Worm (Caenorhabditis elegans): ENCODE results near the gene C46F11.4.

ce11 chrIII:3620652-3621051 lies 43.5 kb downstream of the C46F11.4 start:
- TF ChIP-seq W03F9.2 (tag; optimal IDR thresholded peaks at IDR 0.05) (no peak), him-1 (tag; optimal IDR thresholded peaks at IDR 0.05) (no peak), dao-5 (tag; optimal IDR thresholded peaks at IDR 0.05) (no peak)
